Worm (Caenorhabditis elegans) whole organism, L2 larva: ENCODE measurements around the gene srw-22.

Experiments
- C34F6.9 ChIP-seq: fragments of 150-350 bp; optimal IDR thresholded peaks from 2 replicates; lab custom pipeline; 2014; ENCODE audit warnings: missing biosample characterization, missing genetic modification characterization
- F13H6.1 ChIP-seq: sonication (generic microtip); optimal IDR thresholded peaks from 2 replicates; lab custom pipeline; 2016; ENCODE audit warnings: missing genetic modification characterization, missing compliant biosample characterization
- R02D3.7 ChIP-seq: fragments of 150-350 bp; optimal IDR thresholded peaks from 2 replicates; lab custom pipeline; 2014; ENCODE audit warnings: missing biosample characterization, missing genetic modification characterization
- Y55F3AM.14 ChIP-seq: fragments of 200-800 bp; sonication (Bioruptor generic); optimal IDR thresholded peaks from 2 replicates; lab custom pipeline; 2018; ENCODE audit warnings: mild to moderate bottlenecking, missing genetic modification characterization, missing compliant biosample characterization
- alr-1 ChIP-seq: fragments of 150-350 bp; optimal IDR thresholded peaks from 2 replicates; lab custom pipeline; 2014; ENCODE audit warnings: missing biosample characterization, missing genetic modification characterization
- aly-2 ChIP-seq: fragments of 150-350 bp; optimal IDR thresholded peaks from 2 replicates; lab custom pipeline; 2014; ENCODE audit warnings: missing biosample characterization, missing genetic modification characterization
- ama-1 ChIP-seq: fragments of 150-350 bp; optimal IDR thresholded peaks from 2 replicates; lab custom pipeline; 2018; ENCODE audit warnings: inconsistent platforms
- ceh-82 ChIP-seq: fragments of 150-350 bp; optimal IDR thresholded peaks from 2 replicates; lab custom pipeline; 2014; ENCODE audit warnings: missing biosample characterization, missing genetic modification characterization
- crh-2 ChIP-seq: sonication (generic microtip); optimal IDR thresholded peaks from 2 replicates; lab custom pipeline; 2017; ENCODE audit warnings: missing biosample characterization, missing genetic modification characterization
- egl-27 ChIP-seq: sonication (generic microtip); optimal IDR thresholded peaks from 3 replicates; lab custom pipeline; 2017; ENCODE audit warnings: missing biosample characterization, missing genetic modification reagents, missing genetic modification characterization
- elt-1 ChIP-seq: fragments of 150-350 bp; optimal IDR thresholded peaks from 2 replicates; lab custom pipeline; 2014; ENCODE audit warnings: missing biosample characterization, missing genetic modification characterization
- elt-3 ChIP-seq: sonication (generic microtip); optimal IDR thresholded peaks from 2 replicates; lab custom pipeline; 2017; ENCODE audit warnings: missing biosample characterization, missing genetic modification characterization
- fos-1 ChIP-seq: fragments of 150-350 bp; optimal IDR thresholded peaks from 2 replicates; lab custom pipeline; 2014; ENCODE audit warnings: missing biosample characterization, missing genetic modification characterization
- gmeb-1 ChIP-seq: fragments of 150-350 bp; optimal IDR thresholded peaks from 2 replicates; lab custom pipeline; 2014; ENCODE audit warnings: missing biosample characterization, missing genetic modification characterization
- lin-11 ChIP-seq: fragments of 150-350 bp; sonication (generic microtip); optimal IDR thresholded peaks from 2 replicates; lab custom pipeline; 2014; ENCODE audit warnings: missing biosample characterization, missing genetic modification characterization, inconsistent platforms, mixed read lengths
- lin-13 ChIP-seq: fragments of 150-350 bp; optimal IDR thresholded peaks from 2 replicates; lab custom pipeline; 2014; ENCODE audit warnings: missing biosample characterization, missing genetic modification reagents, missing genetic modification characterization
- lin-39 ChIP-seq: fragments of 150-350 bp; optimal IDR thresholded peaks from 2 replicates; lab custom pipeline; 2014; ENCODE audit warnings: missing biosample characterization, missing genetic modification reagents, missing genetic modification characterization
- lsy-2 ChIP-seq, 2 experiments: fragments of 150-350 bp in 1 of 2; sonication (generic microtip) in 1 of 2; optimal IDR thresholded peaks; 2 replicates each; lab custom pipeline; 2014 to 2017; ENCODE audit warnings: missing biosample characterization in 2 of 2, missing genetic modification characterization in 2 of 2
- mbf-1 ChIP-seq: sonication (generic microtip); optimal IDR thresholded peaks from 2 replicates; lab custom pipeline; 2017; ENCODE audit warnings: missing biosample characterization, missing genetic modification characterization
- mdl-1 ChIP-seq, 2 experiments: fragments of 150-350 bp in 1 of 2; sonication (generic microtip) in 1 of 2; optimal IDR thresholded peaks; 2 replicates each; lab custom pipeline; 2017; ENCODE audit warnings: missing biosample characterization in 2 of 2, missing genetic modification characterization in 2 of 2
- nhr-10 ChIP-seq: sonication (generic microtip); optimal IDR thresholded peaks from 2 replicates; lab custom pipeline; 2017; ENCODE audit warnings: missing biosample characterization, missing genetic modification characterization
- nhr-12 ChIP-seq: fragments of 150-350 bp; optimal IDR thresholded peaks from 2 replicates; lab custom pipeline; 2014; ENCODE audit warnings: missing biosample characterization, missing genetic modification characterization
- nhr-129 ChIP-seq: fragments of 150-350 bp; optimal IDR thresholded peaks from 2 replicates; lab custom pipeline; 2014; ENCODE audit warnings: missing biosample characterization, missing genetic modification characterization
- nhr-21 ChIP-seq: fragments of 150-350 bp; optimal IDR thresholded peaks from 2 replicates; lab custom pipeline; 2014; ENCODE audit warnings: missing biosample characterization, missing genetic modification characterization
- nhr-23 ChIP-seq: fragments of 150-350 bp; optimal IDR thresholded peaks from 2 replicates; lab custom pipeline; 2014; ENCODE audit warnings: missing biosample characterization, missing genetic modification reagents, missing genetic modification characterization
- nhr-237 ChIP-seq: fragments of 150-350 bp; optimal IDR thresholded peaks from 2 replicates; lab custom pipeline; 2014; ENCODE audit warnings: missing biosample characterization, missing genetic modification characterization
- peb-1 ChIP-seq: fragments of 150-350 bp; optimal IDR thresholded peaks from 2 replicates; lab custom pipeline; 2014; ENCODE audit warnings: missing biosample characterization, missing genetic modification characterization
- sem-4 ChIP-seq: fragments of 150-350 bp; optimal IDR thresholded peaks from 2 replicates; lab custom pipeline; 2014; ENCODE audit warnings: missing biosample characterization, missing genetic modification reagents, missing genetic modification characterization
- skn-1 ChIP-seq: sonication (generic microtip); optimal IDR thresholded peaks from 2 replicates; lab custom pipeline; 2017; ENCODE audit warnings: missing biosample characterization, missing genetic modification characterization
- sma-3 ChIP-seq: sonication (generic microtip); optimal IDR thresholded peaks from 2 replicates; lab custom pipeline; 2016; ENCODE audit warnings: missing genetic modification reagents, missing genetic modification characterization, missing compliant biosample characterization
- snpc-4 ChIP-seq: fragments of 150-350 bp; optimal IDR thresholded peaks from 2 replicates; lab custom pipeline; 2014; ENCODE audit warnings: missing biosample characterization, missing genetic modification characterization
- unc-39 ChIP-seq: fragments of 150-350 bp; optimal IDR thresholded peaks from 2 replicates; lab custom pipeline; 2014; ENCODE audit warnings: missing biosample characterization, missing genetic modification characterization
- unc-62 ChIP-seq: fragments of 150-350 bp; optimal IDR thresholded peaks from 2 replicates; lab custom pipeline; 2014; ENCODE audit warnings: missing biosample characterization, missing genetic modification reagents, missing genetic modification characterization
- zag-1 ChIP-seq: fragments of 150-350 bp; optimal IDR thresholded peaks from 2 replicates; lab custom pipeline; 2014; ENCODE audit warnings: missing biosample characterization, missing genetic modification characterization
- ztf-1 ChIP-seq: fragments of 200-800 bp; sonication (Bioruptor generic); conservative IDR thresholded peaks from 2 replicates; pipeline ENCODE4 v1.3.6; 2022; ENCODE audit warnings: missing genetic modification characterization, missing compliant biosample characterization
- ztf-11 ChIP-seq: sonication (generic microtip); optimal IDR thresholded peaks from 2 replicates; lab custom pipeline; 2017; ENCODE audit warnings: missing biosample characterization, missing genetic modification characterization

srw-22 gene

ce11 chrV:15293865-15294264 is 25.5 kb downstream of the srw-22 start, which contains the start of gene str-96:
Gene str-96 (minus strand): TSS chrV:15293965.
- no peak for TF ChIP-seq gmeb-1 (tag; lab: Kevin White, UChicago)
- TF ChIP-seq ama-1 (lab: Kevin White, UChicago) = no peak
- TF ChIP-seq egl-27 (tag; lab: Kevin White, UChicago) = no peak
- TF ChIP-seq sem-4 (tag; lab: Kevin White, UChicago) = no peak
- TF ChIP-seq Y55F3AM.14 (GFP tag; lab: Kevin White, UChicago) = no peak
- TF ChIP-seq ztf-1 (GFP tag; lab: Robert Waterston, UW) = no peak
- TF ChIP-seq F13H6.1 (tag; lab: Kevin White, UChicago) = no peak
- no peak for TF ChIP-seq aly-2 (tag; lab: Kevin White, UChicago)
- no peak for TF ChIP-seq peb-1 (tag; lab: Kevin White, UChicago)
- no peak for TF ChIP-seq unc-62 (GFP tag; lab: Kevin White, UChicago)
- TF ChIP-seq R02D3.7 = no peak
- no peak for TF ChIP-seq nhr-12 (tag; lab: Kevin White, UChicago)
- TF ChIP-seq zag-1 = no peak

ce11 chrV:15298597-15298996 is 30.2 kb downstream of the srw-22 start, which contains the start of gene cpr-3:
Gene cpr-3 (minus strand): TSS chrV:15298700.
- no peak for TF ChIP-seq lin-39 (tag; lab: Kevin White, UChicago)
- TF ChIP-seq sma-3 (GFP tag; lab: Kevin White, UChicago) = peak; percentile 8
- TF ChIP-seq ztf-11 = no peak
- TF ChIP-seq nhr-12 (tag; lab: Kevin White, UChicago) = no peak
- peak; percentile 64 for TF ChIP-seq crh-2 (tag; lab: Kevin White, UChicago)
- TF ChIP-seq lsy-2 (tag; optimal IDR thresholded peaks at IDR 0.05; lab: Kevin White, UChicago) = no peak
- TF ChIP-seq fos-1 (tag; lab: Kevin White, UChicago) = peak; percentile 100
- peak; percentile 75 for TF ChIP-seq skn-1 (tag; lab: Kevin White, UChicago)
- no peak for TF ChIP-seq elt-3 (tag; lab: Kevin White, UChicago)
- TF ChIP-seq nhr-129 (tag; lab: Kevin White, UChicago) = no peak
- peak; percentile 64 for TF ChIP-seq gmeb-1 (tag; lab: Kevin White, UChicago)
- TF ChIP-seq R02D3.7 = no peak

ce11 chrV:15303625-15304024 is 35.2 kb downstream of the srw-22 start, which contains the start of gene srx-48:
Gene srx-48 (minus strand): TSS chrV:15303725.
- TF ChIP-seq C34F6.9 (tag; lab: Kevin White, UChicago) = no peak
- TF ChIP-seq alr-1 (tag; lab: Kevin White, UChicago) = no peak
- no peak for TF ChIP-seq snpc-4 (tag; lab: Kevin White, UChicago)
- TF ChIP-seq nhr-12 (tag; lab: Kevin White, UChicago) = no peak
- no peak for TF ChIP-seq peb-1 (tag; lab: Kevin White, UChicago)
- no peak for TF ChIP-seq lin-11 (tag; lab: Kevin White, UChicago)
- no peak for TF ChIP-seq fos-1 (tag; lab: Kevin White, UChicago)
- no peak for TF ChIP-seq R02D3.7
- TF ChIP-seq nhr-237 (tag; lab: Kevin White, UChicago) = no peak
- TF ChIP-seq nhr-10 (tag; lab: Kevin White, UChicago) = no peak

- TF ChIP-seq nhr-23 (tag; lab: Kevin White, UChicago) (no peak), snpc-4 (tag; lab: Kevin White, UChicago) (no peak), mbf-1 (tag; lab: Kevin White, UChicago) (no peak), crh-2 (tag; lab: Kevin White, UChicago) (no peak), lin-13 (no peak), zag-1 (no peak), nhr-129 (tag; lab: Kevin White, UChicago) (no peak), nhr-10 (tag; lab: Kevin White, UChicago) (no peak), Y55F3AM.14 (GFP tag; lab: Kevin White, UChicago) (no peak), mdl-1 (tag; optimal IDR thresholded peaks at IDR 0.05; lab: Kevin White, UChicago) (no peak), elt-1 (tag; lab: Kevin White, UChicago) (no peak), sem-4 (tag; lab: Kevin White, UChicago) (no peak), aly-2 (tag; lab: Kevin White, UChicago) (no peak)
- TF ChIP-seq, all 48 proteins: peak for 0
Observed at ce11 chrV:15305502-15305901, 37.1 kb downstream of the srw-22 start, which contains the start of gene T26H8.5. Gene T26H8.5 (minus strand): TSS chrV:15305602.

ce11 chrV:15306745-15307144 is 38.3 kb downstream of the srw-22 start, which contains the start of gene T26H8.4:
Gene T26H8.4 (minus strand): TSS chrV:15306845.
- TF ChIP-seq nhr-21 (tag; lab: Kevin White, UChicago) (no peak), gmeb-1 (tag; lab: Kevin White, UChicago) (no peak), aly-2 (tag; lab: Kevin White, UChicago) (no peak), ztf-11 (no peak), sem-4 (tag; lab: Kevin White, UChicago) (no peak), R02D3.7 (no peak), elt-3 (tag; lab: Kevin White, UChicago) (no peak), Y55F3AM.14 (GFP tag; lab: Kevin White, UChicago) (no peak), unc-39 (no peak), nhr-12 (tag; lab: Kevin White, UChicago) (no peak), ceh-82 (tag; lab: Kevin White, UChicago) (no peak), mdl-1 (tag; optimal IDR thresholded peaks at IDR 0.05; lab: Kevin White, UChicago) (no peak), C34F6.9 (tag; lab: Kevin White, UChicago) (no peak), mbf-1 (tag; lab: Kevin White, UChicago) (no peak)
